Worm (Caenorhabditis elegans): ENCODE measurements around the gene Y32B12B.4.

- TF ChIP-seq unc-62 (GFP tag; optimal IDR thresholded peaks at IDR 0.05) (no peak), aly-2 (tag; optimal IDR thresholded peaks at IDR 0.05) (no peak), skn-1 (tag; optimal IDR thresholded peaks at IDR 0.05) (no peak), ama-1 (optimal IDR thresholded peaks at IDR 0.05) (no peak), fos-1 (tag; optimal IDR thresholded peaks at IDR 0.05) (no peak), ceh-82 (tag; optimal IDR thresholded peaks at IDR 0.05) (no peak), unc-55 (GFP tag; optimal IDR thresholded peaks at IDR 0.05) (no peak), nhr-11 (tag; optimal IDR thresholded peaks at IDR 0.05) (no peak), ceh-16 (tag; optimal IDR thresholded peaks at IDR 0.05) (no peak), ztf-1 (GFP tag; conservative IDR thresholded peaks at IDR 0.05) (no peak), dmd-4 (tag; optimal IDR thresholded peaks at IDR 0.05) (no peak), elt-1 (tag; optimal IDR thresholded peaks at IDR 0.05) (no peak)
These were observed 35.3 kb downstream of the Y32B12B.4 start, which contains the start of gene srw-73 for ce11 chrV:16588428-16588827.
